Worm (Caenorhabditis elegans) whole organism, L3 larva: ENCODE results near the gene bet-2.

Experiments
- unc-39 ChIP-seq: sonication (generic microtip); optimal IDR thresholded peaks from 4 replicates; lab custom pipeline; 2017; ENCODE audit warnings: missing biosample characterization, missing genetic modification characterization
- unc-62 ChIP-seq: fragments of 150-350 bp; sonication (generic microtip); optimal IDR thresholded peaks from 4 replicates; lab custom pipeline; 2014; ENCODE audit warnings: missing biosample characterization, missing genetic modification reagents, missing genetic modification characterization
- ztf-4 ChIP-seq: fragments of 150-350 bp; optimal IDR thresholded peaks from 2 replicates; lab custom pipeline; 2014; ENCODE audit warnings: missing biosample characterization, missing genetic modification characterization

ce11 chrX:10622607-10623006 lies 53.5 kb downstream of the bet-2 start:
- no peak for TF ChIP-seq unc-62
- no peak for TF ChIP-seq ztf-4 (tag; lab: Kevin White, UChicago)
- TF ChIP-seq unc-39 (tag; lab: Kevin White, UChicago), result no peak
